Worm (Caenorhabditis elegans) whole organism, L3 larva: ENCODE data around the gene snb-6.

ENCODE experiments used
- ceh-82 ChIP-seq: fragments of 150-350 bp; optimal IDR thresholded peaks from 2 replicates; lab custom pipeline; 2014; ENCODE audit warnings: missing biosample characterization, missing genetic modification characterization
- daf-12 ChIP-seq: fragments of 150-350 bp; optimal IDR thresholded peaks from 2 replicates; lab custom pipeline; 2014; ENCODE audit warnings: missing biosample characterization, missing genetic modification reagents, missing genetic modification characterization
- mdl-1 ChIP-seq: fragments of 150-350 bp; optimal IDR thresholded peaks from 2 replicates; lab custom pipeline; 2014; ENCODE audit warnings: missing biosample characterization, missing genetic modification characterization
- nhr-12 ChIP-seq: fragments of 150-350 bp; optimal IDR thresholded peaks from 2 replicates; lab custom pipeline; 2014; ENCODE audit warnings: missing biosample characterization, missing genetic modification characterization
- snpc-4 ChIP-seq: fragments of 150-350 bp; optimal IDR thresholded peaks from 2 replicates; lab custom pipeline; 2014; ENCODE audit warnings: missing biosample characterization, missing genetic modification characterization
- ztf-11 ChIP-seq: fragments of 150-350 bp; optimal IDR thresholded peaks from 2 replicates; lab custom pipeline; 2014; ENCODE audit warnings: missing biosample characterization, missing genetic modification characterization
- ztf-4 ChIP-seq: fragments of 150-350 bp; optimal IDR thresholded peaks from 2 replicates; lab custom pipeline; 2014; ENCODE audit warnings: missing biosample characterization, missing genetic modification characterization

ce11 chrII:8818978-8819896 lies 40.3 kb downstream of the snb-6 start, which contains the start of gene F46C5.10:
- TF ChIP-seq mdl-1 (tag; lab: Kevin White, UChicago): no peak
- TF ChIP-seq snpc-4 (tag; lab: Kevin White, UChicago): no peak
- TF ChIP-seq ztf-11: no peak
- TF ChIP-seq nhr-12 (tag; lab: Kevin White, UChicago): no peak
- TF ChIP-seq ztf-4: no peak
- TF ChIP-seq daf-12 (tag; lab: Kevin White, UChicago): no peak
- no peak for TF ChIP-seq ceh-82 (tag; lab: Kevin White, UChicago)
